Fruit fly (Drosophila melanogaster) S2 (cell line): ENCODE measurements around the gene CG33268.

Experiments used
- CG8478 ChIP-seq: fragments of >200 bp; optimal IDR thresholded peaks from 2 replicates; lab custom pipeline; 2018
- CTCF ChIP-seq, 2 experiments: fragments of >200 bp; optimal IDR thresholded peaks; 2 replicates each; lab custom pipeline; 2018

dm6 chr3L:11599255-11599654 is 8.2 kb upstream of the CG33268 start:
- TF ChIP-seq CTCF (optimal IDR thresholded peaks at IDR 0.05; lab: Kevin White, UChicago) = no peak
- TF ChIP-seq CG8478 (lab: Kevin White, UChicago) = no peak
